Worm (Caenorhabditis elegans) whole organism, L4 larva: Measurements from ENCODE around the gene lido-2.

Experiments
- D1046.2 ChIP-seq: fragments of 200-800 bp; sonication (Bioruptor generic); IDR thresholded peaks from 2 replicates; pipeline ENCODE4 v1.3.6; 2022; ENCODE audit warnings: missing genetic modification characterization, missing compliant biosample characterization
- ceh-82 ChIP-seq: sonication (generic microtip); optimal IDR thresholded peaks from 2 replicates; lab custom pipeline; 2017; ENCODE audit warnings: missing biosample characterization, missing genetic modification characterization
- dmd-9 ChIP-seq: fragments of 200-800 bp; sonication (Bioruptor generic); IDR thresholded peaks from 2 replicates; pipeline ENCODE4 v1.3.6; 2022; ENCODE audit warnings: missing genetic modification reagents, missing genetic modification characterization, missing compliant biosample characterization
- dpl-1 ChIP-seq: fragments of 150-350 bp; optimal IDR thresholded peaks from 2 replicates; lab custom pipeline; 2014; ENCODE audit warnings: missing biosample characterization, missing genetic modification reagents, missing genetic modification characterization
- fos-1 ChIP-seq: fragments of 150-350 bp; optimal IDR thresholded peaks from 2 replicates; lab custom pipeline; 2014; ENCODE audit warnings: missing biosample characterization, missing genetic modification characterization
- zip-11 ChIP-seq: fragments of 200-800 bp; sonication (Bioruptor generic); IDR thresholded peaks from 2 replicates; pipeline ENCODE4 v1.3.6; 2022; ENCODE audit warnings: missing genetic modification characterization, missing compliant biosample characterization
- ztf-11 ChIP-seq: fragments of 150-350 bp; optimal IDR thresholded peaks from 2 replicates; lab custom pipeline; 2014; ENCODE audit warnings: missing biosample characterization, missing genetic modification characterization

DNA sequence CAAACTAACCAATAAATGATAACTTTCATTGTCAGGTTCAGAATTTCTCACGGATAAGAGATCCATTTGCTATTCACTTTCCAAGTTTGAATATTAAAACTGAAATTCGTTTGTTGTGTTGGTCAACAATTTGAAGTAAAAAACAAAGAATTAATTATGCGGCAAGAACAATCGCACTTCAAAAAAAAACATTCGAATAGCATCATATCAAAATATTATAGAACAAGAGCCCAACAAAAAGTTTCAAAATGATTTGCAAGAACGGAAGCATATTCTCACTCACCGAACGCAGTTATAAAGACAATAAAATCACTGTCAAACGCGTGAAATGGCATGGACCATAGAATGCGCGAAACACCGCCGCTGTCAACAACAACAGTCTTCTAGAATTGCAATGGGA lies 33.9 kb upstream of the lido-2 start, which contains the start of gene K09E3.7:
- TF ChIP-seq dpl-1 (GFP tag; lab: Kevin White, UChicago) = no peak
- TF ChIP-seq dmd-9 = no peak
- no peak for TF ChIP-seq zip-11 (GFP tag; lab: Robert Waterston, UW)
- no peak for TF ChIP-seq D1046.2 (GFP tag; lab: Robert Waterston, UW)
- no peak for TF ChIP-seq ztf-11 (tag; lab: Kevin White, UChicago)
- no peak for TF ChIP-seq ceh-82 (tag; lab: Kevin White, UChicago)
- TF ChIP-seq fos-1 = no peak
